Worm (Caenorhabditis elegans): Measurements from ENCODE around the gene unc-2.

ce11 chrX:2704768-2705486, 58.4 kb downstream of the unc-2 start:
- no peak for TF ChIP-seq ztf-26 (tag; optimal IDR thresholded peaks at IDR 0.05)
- TF ChIP-seq rec-8 (tag; optimal IDR thresholded peaks at IDR 0.05) = no peak
- no peak for TF ChIP-seq gei-17 (GFP tag; optimal IDR thresholded peaks at IDR 0.05)
- TF ChIP-seq F39B2.1 (GFP tag; IDR thresholded peaks at IDR 0.05) = no peak
- TF ChIP-seq ccch-3 (GFP tag; optimal IDR thresholded peaks at IDR 0.05) = no peak
- TF ChIP-seq ama-1 (optimal IDR thresholded peaks at IDR 0.05) = no peak
- TF ChIP-seq ama-1 (GFP tag; optimal IDR thresholded peaks at IDR 0.05) = no peak
- no peak for TF ChIP-seq unc-62 (GFP tag; optimal IDR thresholded peaks at IDR 0.05)
- TF ChIP-seq Y79H2A.3 (GFP tag; conservative IDR thresholded peaks at IDR 0.05) = no peak
